Worm (Caenorhabditis elegans) whole organism, L4 larva: ENCODE results near the gene tbc-14.

Experiments used
- D1046.2 ChIP-seq: fragments of 200-800 bp; sonication (Bioruptor generic); IDR thresholded peaks from 2 replicates; pipeline ENCODE4 v1.3.6; 2022; ENCODE audit warnings: missing genetic modification characterization, missing compliant biosample characterization
- R02D3.7 ChIP-seq: fragments of 150-350 bp; sonication (generic microtip); optimal IDR thresholded peaks from 3 replicates; lab custom pipeline; 2014; ENCODE audit warnings: missing biosample characterization, missing genetic modification characterization
- Y48G9A.11 ChIP-seq: fragments of 200-800 bp; sonication (Bioruptor generic); IDR thresholded peaks from 2 replicates; pipeline ENCODE4 v1.3.6; 2022; ENCODE audit warnings: missing genetic modification reagents, missing genetic modification characterization, missing compliant biosample characterization
- ZK546.5 ChIP-seq, 2 experiments: sonication (generic microtip); optimal IDR thresholded peaks; 2 replicates each; lab custom pipeline; 2017; ENCODE audit warnings: missing biosample characterization in 2 of 2, missing genetic modification characterization in 2 of 2
- ama-1 ChIP-seq: fragments of 150-350 bp; optimal IDR thresholded peaks from 2 replicates; lab custom pipeline; 2014; ENCODE audit warnings: inconsistent platforms, mixed read lengths
- arid-1 ChIP-seq: fragments of 200-800 bp; sonication (Bioruptor generic); conservative IDR thresholded peaks from 2 replicates; pipeline ENCODE4 v1.3.6; 2022; ENCODE audit warnings: missing genetic modification reagents, missing genetic modification characterization, missing compliant biosample characterization
- ceh-20 ChIP-seq: fragments of 200-800 bp; sonication (Bioruptor generic); IDR thresholded peaks from 2 replicates; pipeline ENCODE4 v1.3.6; 2022; ENCODE audit warnings: missing genetic modification reagents, missing genetic modification characterization, missing compliant biosample characterization
- ceh-28 ChIP-seq: fragments of 150-350 bp; optimal IDR thresholded peaks from 2 replicates; lab custom pipeline; 2014; ENCODE audit warnings: missing biosample characterization, missing genetic modification reagents, missing genetic modification characterization
- ceh-32 ChIP-seq: sonication (generic microtip); optimal IDR thresholded peaks from 2 replicates; lab custom pipeline; 2016; ENCODE audit warnings: mild to moderate bottlenecking, missing genetic modification characterization, missing compliant biosample characterization; ENCODE audit not compliant: poor library complexity
- ceh-62 ChIP-seq: sonication (generic microtip); optimal IDR thresholded peaks from 2 replicates; lab custom pipeline; 2017; ENCODE audit warnings: missing biosample characterization, missing genetic modification characterization
- ctbp-1 ChIP-seq: fragments of 200-800 bp; sonication (Bioruptor generic); IDR thresholded peaks from 2 replicates; pipeline ENCODE4 v1.3.6; 2022; ENCODE audit warnings: missing genetic modification reagents, missing genetic modification characterization, missing compliant biosample characterization
- daf-16 ChIP-seq, 3 experiments: sonication (generic microtip); optimal IDR thresholded peaks; 2 replicates each; lab custom pipeline; 2016 to 2017; ENCODE audit warnings: missing genetic modification characterization in 3 of 3, missing genetic modification reagents in 3 of 3, mild to moderate bottlenecking in 2 of 3, missing compliant biosample characterization in 2 of 3, missing biosample characterization in 1 of 3, moderate library complexity in 1 of 3
- daf-8 ChIP-seq: fragments of 200-800 bp; sonication (Bioruptor generic); IDR thresholded peaks from 2 replicates; pipeline ENCODE4 v1.3.6; 2022; ENCODE audit warnings: missing genetic modification characterization, missing compliant biosample characterization
- dmd-6 ChIP-seq: fragments of 200-800 bp; sonication (Bioruptor generic); IDR thresholded peaks from 2 replicates; pipeline ENCODE4 v1.3.6; 2022; ENCODE audit warnings: missing genetic modification reagents, missing genetic modification characterization, missing compliant biosample characterization
- duxl-1 ChIP-seq: sonication (generic microtip); optimal IDR thresholded peaks from 2 replicates; lab custom pipeline; 2016; ENCODE audit warnings: mild to moderate bottlenecking, missing genetic modification characterization, moderate library complexity, missing compliant biosample characterization; ENCODE audit not compliant: poor library complexity
- egl-27 ChIP-seq: sonication (generic microtip); optimal IDR thresholded peaks from 3 replicates; lab custom pipeline; 2017; ENCODE audit warnings: missing biosample characterization, missing genetic modification reagents, missing genetic modification characterization
- egl-43 ChIP-seq: fragments of 200-800 bp; sonication (Bioruptor generic); IDR thresholded peaks from 2 replicates; pipeline ENCODE4 v1.3.6; 2022; ENCODE audit warnings: missing genetic modification reagents, missing genetic modification characterization, missing compliant biosample characterization
- fkh-10 ChIP-seq: fragments of 150-350 bp; optimal IDR thresholded peaks from 2 replicates; lab custom pipeline; 2014; ENCODE audit warnings: missing biosample characterization, missing genetic modification reagents, missing genetic modification characterization
- fos-1 ChIP-seq: fragments of 150-350 bp; optimal IDR thresholded peaks from 2 replicates; lab custom pipeline; 2014; ENCODE audit warnings: missing biosample characterization, missing genetic modification characterization
- gei-8 ChIP-seq: fragments of 200-800 bp; sonication (Bioruptor generic); optimal IDR thresholded peaks from 2 replicates; lab custom pipeline; 2018; ENCODE audit warnings: mild to moderate bottlenecking, missing genetic modification characterization, missing compliant biosample characterization
- hmg-1.1 ChIP-seq: fragments of 200-800 bp; sonication (Bioruptor generic); IDR thresholded peaks from 2 replicates; pipeline ENCODE4 v1.3.6; 2022; ENCODE audit warnings: missing genetic modification reagents, missing genetic modification characterization, missing compliant biosample characterization
- lin-13 ChIP-seq: fragments of 150-350 bp; optimal IDR thresholded peaks from 2 replicates; lab custom pipeline; 2014; ENCODE audit warnings: missing biosample characterization, missing genetic modification reagents, missing genetic modification characterization
- lin-15B ChIP-seq: fragments of 150-350 bp; sonication (generic microtip); optimal IDR thresholded peaks from 3 replicates; lab custom pipeline; 2014; ENCODE audit warnings: missing biosample characterization, missing genetic modification characterization
- lin-29 ChIP-seq: fragments of 200-800 bp; sonication (Bioruptor generic); IDR thresholded peaks from 2 replicates; pipeline ENCODE4 v1.3.6; 2022; ENCODE audit warnings: missing genetic modification reagents, missing genetic modification characterization, missing compliant biosample characterization
- lin-38 ChIP-seq: fragments of 200-800 bp; sonication (Bioruptor generic); IDR thresholded peaks from 2 replicates; pipeline ENCODE4 v1.3.6; 2022; ENCODE audit warnings: missing genetic modification reagents, missing genetic modification characterization, missing compliant biosample characterization
- lin-39 ChIP-seq: fragments of 150-350 bp; optimal IDR thresholded peaks from 2 replicates; lab custom pipeline; 2014; ENCODE audit warnings: missing biosample characterization, missing genetic modification reagents, missing genetic modification characterization
- madf-5 ChIP-seq, 2 experiments: fragments of 200-800 bp; sonication (Bioruptor generic); IDR thresholded peaks; 2 replicates each; pipeline ENCODE4 v1.3.6; 2022; ENCODE audit warnings: missing compliant biosample characterization in 2 of 2, missing genetic modification characterization in 2 of 2
- madf-9 ChIP-seq: fragments of 200-800 bp; sonication (Bioruptor generic); conservative IDR thresholded peaks from 2 replicates; pipeline ENCODE4 v1.3.6; 2022; ENCODE audit warnings: missing genetic modification reagents, missing genetic modification characterization, missing compliant biosample characterization
- mdl-1 ChIP-seq, 2 experiments: fragments of 150-350 bp in 1 of 2; sonication (generic microtip) in 1 of 2; optimal IDR thresholded peaks; 2 replicates each; lab custom pipeline; 2014 to 2017; ENCODE audit warnings: missing biosample characterization in 2 of 2, missing genetic modification characterization in 2 of 2
- mes-2 ChIP-seq: sonication (generic microtip); optimal IDR thresholded peaks from 2 replicates; lab custom pipeline; 2016; ENCODE audit warnings: missing genotype, mild to moderate bottlenecking, missing genetic modification characterization, missing compliant biosample characterization; ENCODE audit not compliant: poor library complexity, severe bottlenecking
- mxl-2 ChIP-seq: fragments of 200-800 bp; sonication (Bioruptor generic); conservative IDR thresholded peaks from 2 replicates; pipeline ENCODE4 v1.3.6; 2022; ENCODE audit warnings: missing genetic modification reagents, missing genetic modification characterization, missing compliant biosample characterization
- mxl-3 ChIP-seq: fragments of 200-800 bp; sonication (Bioruptor generic); optimal IDR thresholded peaks from 2 replicates; lab custom pipeline; 2018; ENCODE audit warnings: mild to moderate bottlenecking, missing genetic modification characterization, missing compliant biosample characterization
- nhr-102 ChIP-seq: sonication (generic microtip); optimal IDR thresholded peaks from 2 replicates; lab custom pipeline; 2016; ENCODE audit warnings: mild to moderate bottlenecking, missing genetic modification characterization, moderate library complexity, missing compliant biosample characterization
- nhr-111 ChIP-seq: fragments of 200-800 bp; sonication (Bioruptor generic); optimal IDR thresholded peaks from 2 replicates; lab custom pipeline; 2018; ENCODE audit warnings: mild to moderate bottlenecking, missing genetic modification characterization, missing compliant biosample characterization
- nhr-42 ChIP-seq: fragments of 200-800 bp; sonication (Bioruptor generic); IDR thresholded peaks from 2 replicates; pipeline ENCODE4 v1.3.6; 2022; ENCODE audit warnings: missing genetic modification characterization, missing compliant biosample characterization
- nhr-48 ChIP-seq: sonication (generic microtip); optimal IDR thresholded peaks from 2 replicates; lab custom pipeline; 2016; ENCODE audit warnings: mild to moderate bottlenecking, missing genetic modification characterization, missing compliant biosample characterization
- nhr-76 ChIP-seq: fragments of 150-350 bp; optimal IDR thresholded peaks from 2 replicates; lab custom pipeline; 2014; ENCODE audit warnings: missing biosample characterization, missing genetic modification characterization
- pha-4 ChIP-seq, 2 experiments: fragments of 150-350 bp in 1 of 2; fragments of 200-800 bp in 1 of 2; sonication (Bioruptor generic) in 1 of 2; IDR thresholded peaks in 1 of 2; optimal IDR thresholded peaks in 1 of 2; 2 replicates each; pipeline versions ENCODE4 v1.3.6 to Lab custom; 2014 to 2022; ENCODE audit warnings: missing genetic modification characterization in 2 of 2, missing genetic modification reagents in 2 of 2, missing biosample characterization in 1 of 2, missing compliant biosample characterization in 1 of 2
- pqm-1 ChIP-seq: sonication (generic microtip); optimal IDR thresholded peaks from 2 replicates; lab custom pipeline; 2017; ENCODE audit warnings: missing biosample characterization, missing genetic modification characterization
- snpc-4 ChIP-seq: fragments of 150-350 bp; optimal IDR thresholded peaks from 2 replicates; lab custom pipeline; 2014; ENCODE audit warnings: missing biosample characterization, missing genetic modification characterization
- spr-1 ChIP-seq: sonication (generic microtip); optimal IDR thresholded peaks from 2 replicates; lab custom pipeline; 2016; ENCODE audit warnings: mild to moderate bottlenecking, missing genetic modification characterization, missing compliant biosample characterization
- spr-3 ChIP-seq: fragments of 200-800 bp; sonication (Bioruptor generic); optimal IDR thresholded peaks from 2 replicates; lab custom pipeline; 2018; ENCODE audit warnings: mild to moderate bottlenecking, missing genetic modification characterization, missing compliant biosample characterization
- unc-130 ChIP-seq: sonication (generic microtip); optimal IDR thresholded peaks from 2 replicates; lab custom pipeline; 2016; ENCODE audit warnings: missing genetic modification reagents, missing genetic modification characterization, missing compliant biosample characterization
- zfp-3 ChIP-seq: fragments of 200-800 bp; sonication (Bioruptor generic); conservative IDR thresholded peaks from 2 replicates; pipeline ENCODE4 v1.3.6; 2022; ENCODE audit warnings: missing genetic modification reagents, missing genetic modification characterization, missing compliant biosample characterization
- zip-11 ChIP-seq: fragments of 200-800 bp; sonication (Bioruptor generic); IDR thresholded peaks from 2 replicates; pipeline ENCODE4 v1.3.6; 2022; ENCODE audit warnings: missing genetic modification characterization, missing compliant biosample characterization
- ztf-7 ChIP-seq: fragments of 150-350 bp; optimal IDR thresholded peaks from 2 replicates; lab custom pipeline; 2014; ENCODE audit warnings: missing biosample characterization, missing genetic modification characterization

The tbc-14 gene

DNA sequence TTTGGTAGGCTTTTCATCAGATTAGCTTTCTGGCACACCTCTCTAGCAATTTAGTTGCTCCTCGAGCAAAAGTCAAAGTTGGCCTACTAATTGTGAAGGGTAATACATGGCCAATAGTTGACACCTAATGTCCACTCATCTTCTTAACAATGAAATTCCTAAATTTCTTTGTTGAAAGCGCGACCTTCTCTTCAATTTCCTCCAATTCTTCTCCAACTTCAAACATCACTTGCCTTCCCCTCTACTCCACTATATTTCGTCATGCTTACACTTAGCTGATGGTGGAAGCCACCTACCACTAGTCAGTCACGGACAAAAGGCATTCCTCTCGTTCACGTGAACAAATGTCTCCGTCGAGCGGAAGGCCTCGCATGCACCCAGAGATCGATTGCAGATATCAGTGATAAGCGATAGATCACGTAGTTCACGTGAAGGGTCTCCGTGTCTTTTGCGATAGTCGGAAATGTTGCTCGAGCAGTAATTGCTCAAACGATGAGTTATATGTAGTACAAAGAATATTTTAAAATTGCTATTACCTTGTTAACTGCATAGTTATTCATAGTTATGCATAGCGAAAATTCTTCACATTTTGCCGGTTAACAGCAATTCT lies 21.8 kb upstream of the tbc-14 start, which contains the start of gene E01G4.3 (continued):
- TF ChIP-seq spr-1 (tag; lab: Kevin White, UChicago) (peak; percentile 10), mes-2 (tag; lab: Kevin White, UChicago) (peak; percentile 17), zfp-3 (GFP tag; lab: Robert Waterston, UW) (no peak), pha-4 (GFP tag; IDR thresholded peaks at IDR 0.05; lab: Robert Waterston, UW) (no peak), pha-4 (tag; optimal IDR thresholded peaks at IDR 0.05; lab: Kevin White, UChicago) (no peak), gei-8 (GFP tag; lab: Kevin White, UChicago) (peak; percentile 52), duxl-1 (tag; lab: Kevin White, UChicago) (no peak), R02D3.7 (no peak), mxl-2 (GFP tag; lab: Robert Waterston, UW) (peak; percentile 100), dmd-6 (GFP tag; lab: Robert Waterston, UW) (peak; percentile 98), mxl-3 (GFP tag; lab: Kevin White, UChicago) (peak; percentile 70)

DNA sequence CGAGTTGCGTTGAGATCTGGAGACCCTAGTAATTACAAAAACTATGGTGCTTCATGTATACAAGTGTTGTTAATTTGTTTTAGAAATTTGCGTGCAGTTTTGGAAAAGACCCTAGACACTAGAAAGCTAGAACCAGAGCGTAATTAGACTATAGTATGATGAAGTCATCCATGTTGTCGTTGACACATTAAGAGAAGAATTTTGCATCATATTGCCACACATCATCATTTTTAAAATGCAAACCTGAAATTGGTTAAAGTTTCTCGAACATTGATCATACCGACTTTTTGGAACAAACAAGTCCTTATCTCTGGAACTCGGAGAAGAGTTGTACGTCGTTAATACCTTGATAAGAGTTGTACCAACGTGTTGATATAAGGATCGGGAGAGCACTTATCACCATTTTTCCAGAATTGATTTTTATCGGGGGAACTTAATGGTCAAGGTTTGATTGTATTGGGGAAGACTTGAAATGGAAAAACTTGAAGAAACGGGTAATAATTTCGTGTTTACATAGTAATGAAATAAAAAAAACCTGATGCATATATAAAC lies 20.5 kb upstream of the tbc-14 start:
- TF ChIP-seq pqm-1 (tag; lab: Kevin White, UChicago) (peak; percentile 79), daf-8 (GFP tag; lab: Robert Waterston, UW) (no peak), mes-2 (tag; lab: Kevin White, UChicago) (no peak), spr-3 (GFP tag; lab: Kevin White, UChicago) (no peak), mxl-2 (GFP tag; lab: Robert Waterston, UW) (no peak), nhr-42 (no peak), zip-11 (no peak), fos-1 (no peak), egl-43 (no peak), mxl-3 (GFP tag; lab: Kevin White, UChicago) (peak; percentile 72), Y48G9A.11 (GFP tag; lab: Robert Waterston, UW) (no peak), lin-13 (GFP tag; lab: Kevin White, UChicago) (no peak), nhr-76 (tag; lab: Kevin White, UChicago) (no peak), ama-1 (lab: Kevin White, UChicago) (no peak), lin-29 (GFP tag; lab: Robert Waterston, UW) (no peak), snpc-4 (tag; lab: Kevin White, UChicago) (no peak), unc-130 (GFP tag; lab: Kevin White, UChicago) (no peak), ctbp-1 (no peak), fkh-10 (GFP tag; lab: Kevin White, UChicago) (no peak), lin-39 (no peak), nhr-111 (GFP tag; lab: Kevin White, UChicago) (no peak), pha-4 (GFP tag; IDR thresholded peaks at IDR 0.05; lab: Robert Waterston, UW) (no peak), pha-4 (tag; optimal IDR thresholded peaks at IDR 0.05; lab: Kevin White, UChicago) (no peak), hmg-1.1 (GFP tag; lab: Robert Waterston, UW) (no peak), daf-16 (GFP tag; optimal IDR thresholded peaks at IDR 0.05; lab: Kevin White, UChicago) (no peak), daf-16 (tag; optimal IDR thresholded peaks at IDR 0.05; lab: Kevin White, UChicago) (peak; percentile 98), ceh-62 (tag; lab: Kevin White, UChicago) (no peak), lin-38 (GFP tag; lab: Robert Waterston, UW) (no peak), nhr-48 (tag; lab: Kevin White, UChicago) (peak; percentile 78), ztf-7 (tag; lab: Kevin White, UChicago) (peak; percentile 66), ceh-20 (GFP tag; lab: Robert Waterston, UW) (no peak), D1046.2 (GFP tag; lab: Robert Waterston, UW) (no peak), ZK546.5 (tag; optimal IDR thresholded peaks at IDR 0.05; lab: Kevin White, UChicago) (no peak), madf-9 (GFP tag; lab: Robert Waterston, UW) (no peak), egl-27 (no peak), ceh-28 (no peak), madf-5 (GFP tag; IDR thresholded peaks at IDR 0.05; lab: Robert Waterston, UW) (no peak), spr-1 (tag; lab: Kevin White, UChicago) (no peak), arid-1 (GFP tag; lab: Robert Waterston, UW) (no peak), lin-15B (no peak), nhr-102 (peak; percentile 8), ceh-32 (tag; lab: Kevin White, UChicago) (no peak), mdl-1 (tag; optimal IDR thresholded peaks at IDR 0.05; lab: Kevin White, UChicago) (no peak)
